Worm (Caenorhabditis elegans): ENCODE data around the gene C14B9.3.
A peak's percentile ranks its signal among the peaks of the same experiment; 100 is the strongest.

ce11 chrIII:8125234-8125633 lies 16.6 kb downstream of the C14B9.3 start:
- TF ChIP-seq him-1 (tag; optimal IDR thresholded peaks at IDR 0.05) (no peak), W03F9.2 (tag; optimal IDR thresholded peaks at IDR 0.05) (peak; percentile 40)
